Worm (Caenorhabditis elegans) whole organism, L4/young adult: ENCODE measurements around the gene rcan-1.

Experiments used
- W03F9.2 ChIP-seq: fragments of 150-350 bp; optimal IDR thresholded peaks from 2 replicates; lab custom pipeline; 2014; ENCODE audit warnings: missing biosample characterization, missing genetic modification characterization
- dao-5 ChIP-seq: sonication (generic microtip); optimal IDR thresholded peaks from 2 replicates; lab custom pipeline; 2016; ENCODE audit warnings: missing genotype, missing genetic modification characterization, moderate library complexity, missing compliant biosample characterization
- him-1 ChIP-seq: sonication (generic microtip); optimal IDR thresholded peaks from 2 replicates; lab custom pipeline; 2016; ENCODE audit warnings: missing genotype, missing genetic modification reagents, missing genetic modification characterization, missing compliant biosample characterization

The rcan-1 gene

ce11 chrIII:5683998-5684397 is at the start of gene rcan-1:
rcan-1 (minus strand) TSS chrIII:5684098.
- TF ChIP-seq W03F9.2 (tag; lab: Kevin White, UChicago) = no peak
- no peak for TF ChIP-seq him-1
- no peak for TF ChIP-seq dao-5 (tag; lab: Kevin White, UChicago)

ce11 chrIII:5732925-5733324 is 49.0 kb upstream of the rcan-1 start, which contains the start of gene B0244.17:
B0244.17 (plus strand) TSS chrIII:5733225.
- no peak for TF ChIP-seq him-1
- no peak for TF ChIP-seq W03F9.2 (tag; lab: Kevin White, UChicago)
- no peak for TF ChIP-seq dao-5 (tag; lab: Kevin White, UChicago)

- TF ChIP-seq W03F9.2 (tag; lab: Kevin White, UChicago) = no peak
- no peak for TF ChIP-seq him-1
- TF ChIP-seq dao-5 (tag; lab: Kevin White, UChicago) = no peak
These were observed 47.2 kb upstream of the rcan-1 start, which contains the start of the genes B0244.9 and B0244.7 for ce11 chrIII:5730980-5731636. B0244.9 (minus strand) TSS chrIII:5731030. B0244.7 (plus strand) TSS chrIII:5731501.

- TF ChIP-seq W03F9.2 (tag; lab: Kevin White, UChicago) = no peak
- no peak for TF ChIP-seq him-1
- TF ChIP-seq dao-5 (tag; lab: Kevin White, UChicago) = no peak
These were observed 46.1 kb upstream of the rcan-1 start for ce11 chrIII:5730041-5730440.

ce11 chrIII:5729367-5729766 is 45.5 kb upstream of the rcan-1 start:
- TF ChIP-seq him-1 = no peak
- TF ChIP-seq dao-5 (tag; lab: Kevin White, UChicago) = no peak
- TF ChIP-seq W03F9.2 (tag; lab: Kevin White, UChicago) = no peak

ce11 chrIII:5727827-5728226 is 43.9 kb upstream of the rcan-1 start, which contains the start of gene egg-1:
egg-1 (plus strand) TSS chrIII:5728180.
- TF ChIP-seq W03F9.2 (tag; lab: Kevin White, UChicago) (peak; percentile 39), him-1 (no peak), dao-5 (tag; lab: Kevin White, UChicago) (no peak)

- TF ChIP-seq W03F9.2 (tag; lab: Kevin White, UChicago) (no peak), dao-5 (tag; lab: Kevin White, UChicago) (no peak), him-1 (no peak)
These were observed 38.7 kb upstream of the rcan-1 start, which contains the start of gene wrm-1 for ce11 chrIII:5722550-5722949. wrm-1 (plus strand) TSS chrIII:5722850.

ce11 chrIII:5721888-5722287 is 38.0 kb upstream of the rcan-1 start:
- no peak for TF ChIP-seq dao-5 (tag; lab: Kevin White, UChicago)
- no peak for TF ChIP-seq him-1
- TF ChIP-seq W03F9.2 (tag; lab: Kevin White, UChicago) = peak; percentile 76

- TF ChIP-seq him-1 = no peak
- no peak for TF ChIP-seq W03F9.2 (tag; lab: Kevin White, UChicago)
- no peak for TF ChIP-seq dao-5 (tag; lab: Kevin White, UChicago)
These were observed 37.6 kb upstream of the rcan-1 start for ce11 chrIII:5721488-5721887.

- TF ChIP-seq dao-5 (tag; lab: Kevin White, UChicago) (no peak), W03F9.2 (tag; lab: Kevin White, UChicago) (no peak), him-1 (no peak)
These were observed 36.5 kb upstream of the rcan-1 start for ce11 chrIII:5720266-5721019.

ce11 chrIII:5719832-5720194 is 35.9 kb upstream of the rcan-1 start:
- TF ChIP-seq W03F9.2 (tag; lab: Kevin White, UChicago) (no peak), him-1 (no peak), dao-5 (tag; lab: Kevin White, UChicago) (no peak)

- TF ChIP-seq him-1 = no peak
- TF ChIP-seq W03F9.2 (tag; lab: Kevin White, UChicago) = no peak
- TF ChIP-seq dao-5 (tag; lab: Kevin White, UChicago) = no peak
These were observed 35.4 kb upstream of the rcan-1 start for ce11 chrIII:5719105-5719831.

- no peak for TF ChIP-seq dao-5 (tag; lab: Kevin White, UChicago)
- TF ChIP-seq W03F9.2 (tag; lab: Kevin White, UChicago) = no peak
- no peak for TF ChIP-seq him-1
These were observed 34.5 kb upstream of the rcan-1 start for ce11 chrIII:5718385-5718784.
